Fruit fly (Drosophila melanogaster) whole organism, adult: ENCODE measurements around the gene Obp28a.
A peak's percentile ranks its signal among the peaks of the same experiment; 100 is the strongest.

Experiments used
- Hr96 ChIP-seq: fragments of 200-800 bp; sonication (Bioruptor generic); optimal IDR thresholded peaks from 2 replicates; lab custom pipeline; 2016; ENCODE audit warnings: missing biosample characterization, missing genetic modification characterization
- tj ChIP-seq: fragments of 200-800 bp; sonication (Bioruptor generic); optimal IDR thresholded peaks from 3 replicates; lab custom pipeline; 2017; ENCODE audit warnings: missing biosample characterization, mild to moderate bottlenecking, missing genetic modification characterization, moderate library complexity

DNA sequence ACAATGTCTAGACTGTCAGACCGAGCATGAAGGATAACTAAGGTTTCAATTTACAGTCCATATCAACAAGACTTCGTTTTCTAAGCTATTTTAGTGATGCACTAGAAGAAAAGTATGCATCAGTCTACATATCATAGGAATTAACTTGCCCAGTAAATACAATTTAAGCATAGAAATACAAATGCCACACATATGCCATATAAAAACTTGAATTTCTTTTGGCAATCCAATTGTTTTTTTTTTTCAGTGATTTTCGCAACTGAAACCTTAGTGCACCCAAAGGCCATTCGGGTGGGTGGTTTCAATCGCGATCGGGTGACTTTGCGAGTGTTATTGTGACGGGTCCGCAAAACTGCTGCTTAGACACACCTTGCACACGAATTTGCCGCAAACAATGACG is 23.4 kb upstream of the Obp28a start:
- TF ChIP-seq Hr96 (GFP tag; lab: Kevin White, UChicago) = no peak
- peak; percentile 16 for TF ChIP-seq tj
